Worm (Caenorhabditis elegans) whole organism, mixed stage, embryonic: ENCODE measurements around the gene cyp-43A1.

Source experiments
- blmp-1 ChIP-seq: fragments of 150-350 bp; optimal IDR thresholded peaks from 2 replicates; lab custom pipeline; 2014; ENCODE audit warnings: missing biosample characterization, missing genetic modification characterization
- ceh-39 ChIP-seq: fragments of 150-350 bp; optimal IDR thresholded peaks from 2 replicates; lab custom pipeline; 2014; ENCODE audit warnings: missing biosample characterization, missing genetic modification characterization
- flh-1 ChIP-seq: fragments of 200-800 bp; sonication (Bioruptor generic); optimal IDR thresholded peaks from 2 replicates; lab custom pipeline; 2018; ENCODE audit warnings: mild to moderate bottlenecking, missing genetic modification characterization, moderate library complexity, missing compliant biosample characterization
- lin-13 ChIP-seq: fragments of 150-350 bp; optimal IDR thresholded peaks from 2 replicates; lab custom pipeline; 2014; ENCODE audit warnings: missing biosample characterization, missing genetic modification characterization
- mab-5 ChIP-seq: fragments of 150-350 bp; optimal IDR thresholded peaks from 2 replicates; lab custom pipeline; 2014; ENCODE audit warnings: missing biosample characterization, missing genetic modification characterization
- mep-1 ChIP-seq: fragments of 150-350 bp; optimal IDR thresholded peaks from 2 replicates; lab custom pipeline; 2017; ENCODE audit warnings: missing biosample characterization, missing genetic modification reagents, missing genetic modification characterization, inconsistent platforms
- pha-4 ChIP-seq: fragments of 150-350 bp; optimal IDR thresholded peaks from 2 replicates; lab custom pipeline; 2018; ENCODE audit warnings: missing biosample characterization, missing genetic modification reagents, missing genetic modification characterization
- snpc-4 ChIP-seq: fragments of 150-350 bp; optimal IDR thresholded peaks from 2 replicates; lab custom pipeline; 2014; ENCODE audit warnings: missing biosample characterization, missing genetic modification characterization
- unc-120 ChIP-seq: sonication (generic microtip); optimal IDR thresholded peaks from 2 replicates; lab custom pipeline; 2017; ENCODE audit warnings: missing genetic modification characterization, missing compliant biosample characterization; ENCODE audit not compliant: poor library complexity, severe bottlenecking
- unc-39 ChIP-seq: fragments of 150-350 bp; optimal IDR thresholded peaks from 2 replicates; lab custom pipeline; 2014; ENCODE audit warnings: missing biosample characterization, missing genetic modification characterization

DNA sequence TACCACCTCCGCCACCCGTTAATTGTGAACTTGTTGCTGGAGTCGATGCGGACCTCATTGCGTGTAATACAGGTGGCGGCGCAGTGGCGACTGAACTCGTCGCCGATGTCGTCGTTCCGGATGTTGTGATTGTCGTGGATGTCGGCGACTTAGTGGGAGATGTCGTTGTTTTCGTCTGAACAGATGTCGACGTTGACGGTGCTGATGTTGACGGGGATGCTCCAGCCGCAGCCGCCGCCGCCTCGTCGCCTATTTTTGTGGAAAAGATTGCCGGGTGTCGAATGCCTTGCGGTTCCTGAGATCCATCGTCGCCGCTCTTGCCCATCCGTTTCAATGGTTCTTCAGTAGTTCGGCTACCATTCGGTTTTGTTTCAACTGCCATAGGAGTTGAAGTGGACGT, 6.6 kb downstream of the cyp-43A1 start:
- TF ChIP-seq ceh-39 (tag; lab: Kevin White, UChicago) = no peak
- no peak for TF ChIP-seq blmp-1
- TF ChIP-seq flh-1 = no peak
- no peak for TF ChIP-seq snpc-4 (tag; lab: Kevin White, UChicago)
- TF ChIP-seq unc-39 (tag; lab: Kevin White, UChicago) = no peak
- no peak for TF ChIP-seq unc-120 (tag; lab: Kevin White, UChicago)
- TF ChIP-seq mep-1 = no peak
- TF ChIP-seq mab-5 (tag; lab: Kevin White, UChicago) = no peak
- no peak for TF ChIP-seq pha-4 (tag; lab: Kevin White, UChicago)
- TF ChIP-seq lin-13 (tag; lab: Kevin White, UChicago) = no peak
